Worm (Caenorhabditis elegans): ENCODE results near the gene srw-102.
"Not testable (repeated sequence)": the region's sequence is repeated elsewhere in the genome, so short reads cannot be mapped to it uniquely, and the experiment has no call there.

Gene srw-102

ce11 chrV:1719927-1720326, at the start of gene srw-102:
Gene srw-102 (plus strand): TSS chrV:1720227.
- no peak for TF ChIP-seq ceh-28 (tag; optimal IDR thresholded peaks at IDR 0.05)

ce11 chrV:1678228-1678627, 41.8 kb upstream of the srw-102 start, which contains the start of gene srw-98:
Gene srw-98 (minus strand): TSS chrV:1678328.
- TF ChIP-seq ZK546.5 (tag; optimal IDR thresholded peaks at IDR 0.05) (no peak), nhr-23 (tag; optimal IDR thresholded peaks at IDR 0.05) (no peak), pqm-1 (tag; optimal IDR thresholded peaks at IDR 0.05) (no peak), skn-1 (tag; optimal IDR thresholded peaks at IDR 0.05) (no peak), hmg-11 (tag; optimal IDR thresholded peaks at IDR 0.05) (no peak), ceh-9 (tag; optimal IDR thresholded peaks at IDR 0.05) (no peak), nhr-12 (tag; optimal IDR thresholded peaks at IDR 0.05) (no peak), ceh-82 (tag; optimal IDR thresholded peaks at IDR 0.05) (no peak), nhr-25 (tag; optimal IDR thresholded peaks at IDR 0.05) (no peak)

- TF ChIP-seq nhr-28 (tag; optimal IDR thresholded peaks at IDR 0.05) (no peak), lsy-12 (tag; optimal IDR thresholded peaks at IDR 0.05) (no peak), tbx-2 (tag; optimal IDR thresholded peaks at IDR 0.05) (no peak), ama-1 (optimal IDR thresholded peaks at IDR 0.05) (no peak), ceh-9 (tag; optimal IDR thresholded peaks at IDR 0.05) (no peak), fkh-2 (tag; optimal IDR thresholded peaks at IDR 0.05) (no peak), nhr-23 (tag; optimal IDR thresholded peaks at IDR 0.05) (no peak), mdl-1 (tag; optimal IDR thresholded peaks at IDR 0.05) (no peak), hmg-11 (tag; optimal IDR thresholded peaks at IDR 0.05) (no peak), nhr-25 (tag; optimal IDR thresholded peaks at IDR 0.05) (no peak)
These were observed 39.3 kb upstream of the srw-102 start, which contains the start of gene srw-91 for ce11 chrV:1680770-1681169. Gene srw-91 (minus strand): TSS chrV:1680870.

ce11 chrV:1682279-1682678, 37.7 kb upstream of the srw-102 start, which contains the start of gene srh-3:
Gene srh-3 (plus strand): TSS chrV:1682579.
- TF ChIP-seq aly-2 (tag; optimal IDR thresholded peaks at IDR 0.05) (no peak), hmg-11 (tag; optimal IDR thresholded peaks at IDR 0.05) (no peak), nhr-12 (tag; optimal IDR thresholded peaks at IDR 0.05) (no peak), lin-15B (tag; optimal IDR thresholded peaks at IDR 0.05) (no peak), daf-12 (tag; optimal IDR thresholded peaks at IDR 0.05) (no peak), mml-1 (tag; optimal IDR thresholded peaks at IDR 0.05) (no peak), tbx-2 (tag; optimal IDR thresholded peaks at IDR 0.05) (no peak), ceh-82 (tag; optimal IDR thresholded peaks at IDR 0.05) (no peak), ztf-4 (tag; optimal IDR thresholded peaks at IDR 0.05) (no peak), nhr-67 (tag; optimal IDR thresholded peaks at IDR 0.05) (no peak), ama-1 (optimal IDR thresholded peaks at IDR 0.05) (no peak), pqm-1 (tag; optimal IDR thresholded peaks at IDR 0.05) (no peak), nhr-76 (tag; optimal IDR thresholded peaks at IDR 0.05) (no peak), mdl-1 (tag; optimal IDR thresholded peaks at IDR 0.05) (no peak)

- TF ChIP-seq zag-1 (tag; optimal IDR thresholded peaks at IDR 0.05), result no peak
- no peak for TF ChIP-seq eor-1 (tag; optimal IDR thresholded peaks at IDR 0.05)
- no peak for TF ChIP-seq lin-15B (tag; optimal IDR thresholded peaks at IDR 0.05)
- TF ChIP-seq lsy-12 (tag; optimal IDR thresholded peaks at IDR 0.05), result no peak
- no peak for TF ChIP-seq nhr-12 (tag; optimal IDR thresholded peaks at IDR 0.05)
- TF ChIP-seq nhr-237 (tag; optimal IDR thresholded peaks at IDR 0.05), result no peak
- no peak for TF ChIP-seq elt-1 (tag; optimal IDR thresholded peaks at IDR 0.05)
These were observed 34.7 kb upstream of the srw-102 start, which contains the start of gene srh-5 for ce11 chrV:1685328-1685727. Gene srh-5 (plus strand): TSS chrV:1685628.

- TF ChIP-seq skn-1, lsy-12, R02D3.7 (tag; optimal IDR thresholded peaks at IDR 0.05): not testable (repeated sequence)
These were observed 27.5 kb upstream of the srw-102 start, which contains the start of gene Y46H3C.5 for ce11 chrV:1692494-1692893. Gene Y46H3C.5 (minus strand): TSS chrV:1692495.

ce11 chrV:1693876-1694275, 26.2 kb upstream of the srw-102 start, which contains the start of gene Y46H3C.7:
Gene Y46H3C.7 (minus strand): TSS chrV:1694022.
- not testable (repeated sequence) for TF ChIP-seq snpc-4, hmg-11, elt-1 (tag; optimal IDR thresholded peaks at IDR 0.05)

All from whole organism, L3 larva.